Worm (Caenorhabditis elegans): ENCODE data around the gene die-1.

Gene die-1

DNA sequence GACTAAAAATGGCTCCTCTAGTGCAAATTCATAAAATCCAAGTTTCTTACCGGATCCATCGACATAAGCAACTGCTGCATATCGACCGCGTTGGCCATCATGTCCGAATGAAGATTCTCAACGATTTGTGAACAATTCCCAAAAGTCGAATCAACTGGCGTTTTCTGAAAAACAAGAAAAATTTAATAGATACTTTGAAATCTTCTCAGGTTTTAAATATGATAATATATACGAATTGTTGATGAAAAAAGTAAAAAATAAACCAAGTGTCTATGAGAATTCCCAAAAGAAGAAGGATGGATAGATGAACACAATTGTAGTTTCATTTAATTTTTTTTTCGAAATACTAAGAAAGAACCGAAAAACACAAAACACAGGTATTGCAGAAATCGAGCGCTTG is at the start of gene die-1:
TSS of gene die-1 (minus strand) at position 101 of the 400 bp plus-strand sequence.
- no peak for TF ChIP-seq unc-62 (GFP tag; optimal IDR thresholded peaks at IDR 0.05)

DNA sequence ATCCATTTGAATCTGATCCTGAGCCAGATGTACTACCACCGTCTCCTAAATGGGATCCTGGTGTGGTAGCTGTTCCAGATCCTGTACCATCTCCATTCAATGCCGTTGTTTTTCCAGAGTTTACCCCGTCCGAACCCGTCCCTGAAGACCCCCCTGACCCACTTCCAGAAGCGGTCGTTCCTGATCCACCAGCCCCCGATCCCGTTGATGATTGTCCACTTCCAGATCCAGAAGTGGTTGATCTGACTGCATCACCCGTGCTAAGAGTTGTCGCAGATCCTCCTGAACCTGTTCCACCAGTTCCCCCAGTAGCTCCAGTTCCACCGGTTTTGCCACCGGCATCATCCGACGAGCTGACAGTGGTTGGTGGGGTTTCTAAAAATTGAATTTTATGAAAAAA is 49.0 kb upstream of the die-1 start:
- TF ChIP-seq unc-62 (GFP tag; optimal IDR thresholded peaks at IDR 0.05), result no peak

DNA sequence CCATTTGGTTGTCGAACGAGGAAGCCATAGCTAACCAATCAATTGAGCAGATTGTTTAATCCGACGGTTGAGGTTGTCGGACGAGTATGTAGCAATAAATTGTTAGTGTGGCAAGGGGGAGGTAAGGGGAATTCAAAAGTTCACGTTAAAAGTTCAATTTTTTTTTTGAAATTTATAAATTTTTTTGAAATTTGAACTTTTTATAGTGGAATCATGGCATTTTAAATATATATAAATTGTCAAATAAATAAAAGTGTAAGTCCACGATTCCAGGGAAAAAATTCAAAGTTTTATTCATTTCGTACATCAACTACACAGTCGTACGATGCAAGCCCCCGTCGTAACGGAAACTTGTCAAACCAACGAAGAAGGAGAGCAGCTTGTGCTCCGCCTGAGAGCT is 40.7 kb upstream of the die-1 start, which contains the start of the genes ZK945.7 and ZK945.8:
TSS of gene ZK945.7 (minus strand) at position 101 of the 400 bp plus-strand sequence.
TSS of gene ZK945.8 (plus strand) at position 275 of the 400 bp plus-strand sequence.
- no peak for TF ChIP-seq unc-62 (GFP tag; optimal IDR thresholded peaks at IDR 0.05)

DNA sequence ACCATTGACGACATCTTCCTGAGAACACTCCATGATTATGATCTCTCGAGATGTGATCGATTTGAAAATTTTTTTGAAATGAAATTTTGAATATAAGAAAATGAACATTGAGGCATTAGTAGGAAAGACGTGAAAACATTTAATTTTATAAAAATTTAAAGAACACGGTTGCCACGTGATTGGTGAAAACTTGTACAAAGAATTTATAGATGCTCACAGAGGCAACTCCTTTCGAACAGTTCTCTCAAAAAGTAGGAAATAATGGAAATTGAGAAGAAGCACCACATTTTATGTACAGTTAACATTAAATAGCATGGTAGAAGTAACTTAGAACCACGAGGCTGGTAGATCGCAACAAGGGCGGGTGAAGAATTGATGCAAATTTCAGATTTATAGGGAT is 39.2 kb upstream of the die-1 start, which contains the start of gene ZK945.6:
TSS of gene ZK945.6 (minus strand) at position 101 of the 400 bp plus-strand sequence.
- TF ChIP-seq unc-62 (GFP tag; optimal IDR thresholded peaks at IDR 0.05), result no peak

DNA sequence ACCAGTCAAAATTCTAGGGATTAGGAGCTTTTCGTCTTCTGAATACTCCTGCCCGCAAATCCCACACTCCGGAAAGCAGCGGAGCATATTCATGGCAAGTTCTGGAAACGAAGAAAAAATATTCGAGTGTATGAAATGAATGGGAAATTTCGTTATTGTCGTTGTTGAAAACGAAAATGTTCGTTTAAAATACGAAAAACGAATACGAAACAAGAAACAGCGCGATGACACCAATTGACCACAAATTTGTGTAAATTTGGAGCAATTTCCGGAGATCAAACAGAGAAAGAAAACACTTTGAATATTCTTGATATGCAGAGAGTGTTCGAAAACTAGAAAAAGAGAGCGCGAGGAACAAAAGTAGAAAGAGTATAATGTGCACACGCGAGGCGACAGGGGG is 37.9 kb upstream of the die-1 start, which contains the start of gene ZK945.4:
TSS of gene ZK945.4 (minus strand) at position 101 of the 400 bp plus-strand sequence.
- TF ChIP-seq unc-62 (GFP tag; optimal IDR thresholded peaks at IDR 0.05), result no peak

DNA sequence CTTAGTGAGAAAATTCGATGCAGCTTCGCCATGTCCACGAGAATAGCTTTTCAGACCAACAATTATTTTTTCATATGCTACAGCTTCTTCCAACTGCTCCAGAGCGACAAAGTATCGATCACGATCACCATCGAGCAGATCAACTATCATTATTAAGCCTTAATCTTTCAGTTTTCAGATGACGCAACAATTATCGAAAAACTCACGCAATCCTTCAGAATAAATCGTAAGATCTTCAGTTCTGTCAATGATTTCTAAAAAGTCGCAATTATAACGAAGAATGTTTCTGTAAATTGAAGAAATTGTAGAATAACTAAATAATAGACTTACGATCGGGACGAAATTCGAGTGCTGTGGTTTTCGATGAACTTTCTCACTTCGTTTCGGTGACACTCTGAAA is 35.5 kb upstream of the die-1 start:
- no peak for TF ChIP-seq unc-62 (GFP tag; optimal IDR thresholded peaks at IDR 0.05)

DNA sequence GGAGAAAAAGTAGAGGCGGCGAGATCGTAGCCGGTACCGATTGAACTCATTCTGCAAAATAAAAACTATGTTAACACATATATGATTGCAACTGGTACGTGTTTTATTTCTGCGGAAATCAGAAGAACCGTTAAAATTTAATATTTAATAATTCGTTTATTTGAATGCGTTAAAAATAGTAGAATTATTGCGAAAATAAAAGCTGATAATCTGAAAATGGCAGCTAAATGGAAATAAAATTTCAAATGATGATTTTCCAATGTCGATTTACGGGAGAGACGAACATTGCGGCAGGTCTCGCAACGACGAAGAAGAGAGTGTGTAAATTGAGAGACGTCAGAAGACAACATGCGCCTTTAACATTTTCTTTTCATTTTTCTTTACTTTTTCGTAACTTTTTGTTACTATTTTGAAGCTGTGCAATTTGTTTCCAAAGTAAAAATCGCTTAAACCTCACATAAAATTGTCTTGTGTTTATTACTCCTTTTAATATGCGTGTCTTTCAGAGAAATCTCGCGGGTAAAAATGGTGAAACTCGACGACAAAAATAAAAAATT is 32.2 kb upstream of the die-1 start, which contains the start of the genes pas-7 and puf-12:
TSS of gene pas-7 (minus strand) at position 51 of the 557 bp plus-strand sequence.
TSS of gene puf-12 (plus strand) at position 507 of the 557 bp plus-strand sequence.
- TF ChIP-seq unc-62 (GFP tag; optimal IDR thresholded peaks at IDR 0.05), result no peak

DNA sequence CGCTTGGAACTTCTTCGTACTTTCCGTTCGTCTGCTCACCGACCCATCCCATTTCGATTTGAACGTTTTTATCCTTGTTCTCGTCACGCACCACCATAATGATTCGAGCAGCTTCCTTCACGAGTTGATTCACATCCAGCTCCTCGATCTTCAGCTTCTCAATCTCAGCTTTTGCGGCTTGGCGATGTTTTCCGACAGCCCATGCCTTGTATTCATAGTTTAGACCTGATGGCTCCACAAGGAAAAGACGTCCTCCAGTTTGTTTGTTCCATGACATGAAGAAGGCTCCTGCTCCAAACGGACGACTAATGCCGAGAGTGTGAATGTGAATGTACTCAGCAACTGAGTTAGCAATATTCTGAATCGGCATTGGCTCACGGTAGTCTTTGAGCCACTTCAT is 31.4 kb upstream of the die-1 start:
- no peak for TF ChIP-seq unc-62 (GFP tag; optimal IDR thresholded peaks at IDR 0.05)

DNA sequence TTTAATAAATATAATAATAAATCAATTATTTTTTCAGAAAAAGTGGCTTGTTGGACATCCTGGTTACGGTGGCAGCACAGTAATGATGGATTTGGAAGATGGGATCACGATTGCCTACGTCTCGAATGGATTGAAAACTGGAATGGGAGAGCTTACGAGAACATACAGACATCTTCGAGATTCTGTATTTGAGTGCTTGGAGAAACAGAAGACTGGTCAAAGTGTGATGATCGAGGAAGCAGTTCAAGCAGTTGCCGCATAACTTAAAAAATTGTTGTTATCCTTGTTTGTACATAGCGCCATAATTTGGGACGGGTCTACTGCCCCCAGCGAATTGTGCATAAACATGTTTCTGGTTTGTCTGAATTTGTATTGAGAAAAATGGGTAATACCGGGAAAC is 30.7 kb upstream of the die-1 start:
- no peak for TF ChIP-seq unc-62 (GFP tag; optimal IDR thresholded peaks at IDR 0.05)

DNA sequence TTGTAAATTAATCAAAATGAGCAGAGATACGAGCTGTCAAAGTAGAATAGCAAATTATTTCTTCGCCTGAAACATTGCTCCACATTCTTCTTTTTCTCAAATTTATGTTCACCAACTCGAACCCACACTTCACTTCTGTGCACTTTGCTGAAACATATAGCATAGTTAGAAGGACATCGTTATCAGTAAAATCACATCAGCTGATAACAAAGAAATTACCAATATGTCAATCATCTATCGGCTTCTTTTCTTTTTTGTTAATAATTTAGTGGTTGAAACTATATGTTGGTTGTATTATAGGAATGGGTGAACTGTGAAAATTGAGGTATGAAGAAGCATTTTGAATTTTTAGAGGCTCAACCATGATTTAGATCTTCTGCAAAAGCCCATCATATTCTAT is 27.5 kb upstream of the die-1 start:
- TF ChIP-seq unc-62 (GFP tag; optimal IDR thresholded peaks at IDR 0.05), result no peak

DNA sequence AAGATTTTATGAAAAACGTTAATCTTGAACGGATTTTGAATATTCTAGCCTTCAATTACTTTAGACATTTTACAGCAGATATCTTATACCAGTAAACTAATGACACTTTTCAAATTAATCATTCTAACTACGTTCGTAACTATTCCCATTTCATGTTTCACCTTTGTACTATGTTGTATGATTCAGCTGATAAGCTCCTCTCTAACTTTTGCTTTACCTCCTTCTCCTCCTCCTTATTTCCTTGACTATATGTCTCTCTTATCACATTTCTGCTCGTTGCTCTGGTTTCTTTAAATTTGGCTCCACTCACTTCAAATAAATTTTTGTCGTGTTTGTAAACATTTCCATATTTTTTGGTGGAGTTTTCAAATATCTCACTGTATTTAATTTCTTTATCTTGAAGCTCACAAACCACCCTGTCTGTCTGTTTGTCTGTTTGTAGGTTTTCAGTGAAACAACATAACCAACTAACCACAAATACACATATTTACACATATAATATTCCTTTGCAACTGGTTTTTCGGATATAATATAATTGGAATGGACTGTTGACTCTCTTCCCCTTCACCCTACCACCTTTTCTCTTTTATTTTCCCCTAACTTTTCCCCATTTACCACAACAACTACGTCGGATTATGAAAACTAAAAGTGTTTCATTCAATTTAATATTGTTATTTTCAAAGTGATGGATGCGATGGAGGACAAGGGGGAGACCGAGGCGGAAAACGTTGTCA is 26.6 kb upstream of the die-1 start, which contains the start of gene lact-2:
TSS of gene lact-2 (plus strand) at position 684 of the 734 bp plus-strand sequence.
- TF ChIP-seq unc-62 (GFP tag; optimal IDR thresholded peaks at IDR 0.05), result no peak

DNA sequence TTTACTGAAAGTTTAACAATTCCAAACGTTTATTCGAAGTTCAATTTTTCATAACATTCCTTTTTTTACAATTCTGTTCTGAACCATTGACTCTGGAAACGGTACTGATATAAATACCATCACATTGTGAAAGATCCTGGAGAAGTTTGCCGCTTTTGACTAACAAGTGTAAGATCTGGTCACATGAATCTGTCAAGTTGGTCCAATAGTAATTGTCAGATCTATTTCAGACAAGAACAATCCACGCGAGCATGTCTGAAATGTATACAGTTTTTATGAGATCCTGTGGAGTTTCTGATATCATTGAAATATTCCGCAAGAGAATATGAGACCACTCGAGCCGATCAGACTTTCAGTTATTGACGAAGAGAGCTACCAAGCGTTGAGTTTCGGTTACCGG is 25.4 kb upstream of the die-1 start:
- TF ChIP-seq unc-62 (GFP tag; optimal IDR thresholded peaks at IDR 0.05), result no peak

DNA sequence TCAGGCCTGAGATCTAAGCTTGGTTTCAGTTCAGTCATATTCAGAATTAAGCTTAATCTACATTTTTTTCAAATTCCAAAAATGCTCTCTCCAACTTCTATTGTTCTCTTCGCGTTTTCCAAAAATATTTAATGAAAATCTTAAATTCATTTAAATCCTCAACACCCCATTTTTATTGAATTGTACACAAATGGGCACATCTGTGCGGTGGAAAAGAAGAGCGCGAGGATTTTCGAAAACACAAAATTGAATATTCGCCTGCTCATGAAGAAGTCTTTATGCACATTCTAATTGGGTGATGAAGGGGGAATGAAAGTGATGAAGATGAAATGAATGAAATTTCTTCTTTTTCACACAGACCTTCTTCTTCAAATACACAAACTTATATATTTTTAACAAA is 16.8 kb upstream of the die-1 start:
- no peak for TF ChIP-seq unc-62 (GFP tag; optimal IDR thresholded peaks at IDR 0.05)

DNA sequence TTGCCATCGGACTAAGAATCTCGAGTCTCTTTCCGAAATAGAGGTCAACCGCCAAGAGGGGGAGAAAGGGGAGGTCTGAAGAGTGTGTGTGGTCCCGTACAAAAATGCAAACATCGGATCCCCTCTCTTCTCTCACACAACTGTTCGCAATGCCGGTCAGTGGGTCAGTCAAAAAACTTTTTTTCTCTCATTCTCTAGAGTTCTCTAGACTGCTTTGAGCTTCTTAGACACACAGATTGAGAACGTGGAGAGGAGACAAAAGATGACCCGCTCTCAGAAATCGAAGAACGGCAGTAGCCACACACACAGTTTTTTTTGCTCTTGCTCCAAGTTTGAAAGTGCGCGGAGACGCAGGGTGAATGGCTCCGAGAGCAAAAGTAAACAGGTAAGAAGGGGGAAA is 8.1 kb upstream of the die-1 start:
- TF ChIP-seq unc-62 (GFP tag; optimal IDR thresholded peaks at IDR 0.05), result no peak

DNA sequence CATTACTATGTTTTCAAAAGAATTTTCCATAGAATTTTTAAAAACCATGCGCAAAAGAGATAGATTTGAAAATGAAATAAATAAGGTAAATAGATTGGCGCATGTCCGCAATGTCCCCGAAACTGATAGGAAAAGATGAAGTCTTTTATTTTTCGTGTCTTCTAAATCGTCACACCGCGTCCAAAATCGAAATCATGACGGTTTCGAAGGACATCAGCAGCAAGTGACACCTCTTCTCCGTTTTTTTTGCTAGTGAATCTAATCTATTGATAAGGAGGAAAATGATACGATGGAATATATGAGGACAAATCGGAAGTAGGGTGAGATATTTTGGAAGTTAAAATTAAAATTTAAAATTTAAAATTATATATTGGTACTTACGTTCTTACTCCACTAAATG is 6.3 kb upstream of the die-1 start:
- no peak for TF ChIP-seq unc-62 (GFP tag; optimal IDR thresholded peaks at IDR 0.05)

DNA sequence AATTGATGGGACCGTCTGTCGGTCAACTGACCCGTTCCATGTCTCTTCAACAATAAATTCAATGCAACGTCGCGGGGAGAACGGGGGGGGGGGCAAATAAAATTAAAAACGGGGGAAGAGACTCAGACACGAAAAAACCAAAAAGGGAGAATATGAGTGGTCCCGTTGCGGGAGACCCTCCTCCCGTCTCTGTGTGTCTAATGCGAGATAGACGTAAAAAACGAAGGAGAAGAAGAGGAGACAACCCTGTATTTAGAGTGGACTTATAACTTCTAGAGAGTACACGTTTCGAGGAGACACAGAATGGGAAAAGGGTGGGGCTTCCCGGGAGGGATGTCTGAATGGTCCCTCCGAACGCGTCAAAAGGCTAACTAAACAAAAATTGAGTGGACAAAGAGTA is 2.2 kb downstream of the die-1 start:
- TF ChIP-seq unc-62 (GFP tag; optimal IDR thresholded peaks at IDR 0.05), result no peak

DNA sequence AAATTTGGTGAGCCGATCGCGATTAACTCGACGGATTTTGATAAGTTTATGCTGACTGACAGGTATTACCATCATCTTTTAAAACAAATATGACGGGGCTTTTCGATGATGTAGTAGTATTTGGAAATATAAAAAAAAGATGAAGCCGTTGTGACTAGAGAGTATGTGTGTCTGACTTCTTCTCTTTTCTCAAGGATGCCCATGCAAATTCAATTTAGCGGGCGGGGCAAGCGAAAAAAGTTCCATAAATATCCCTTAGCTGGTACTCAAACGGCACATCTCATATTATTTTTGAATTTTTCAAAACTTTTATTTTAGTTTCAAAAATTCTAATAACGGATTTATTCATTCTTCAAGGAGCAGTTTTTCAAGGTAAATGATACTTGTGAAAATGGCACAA is 7.2 kb downstream of the die-1 start, which contains the start of gene stg-1:
TSS of gene stg-1 (minus strand) at position 153 of the 400 bp plus-strand sequence.
- no peak for TF ChIP-seq unc-62 (GFP tag; optimal IDR thresholded peaks at IDR 0.05)
